Fruit fly (Drosophila melanogaster) whole organism: ENCODE data around the gene CG34167.

Experiments used
- CG8478 ChIP-seq: fragments of >200 bp; optimal IDR thresholded peaks from 2 replicates; lab custom pipeline; 2018; ENCODE audit warnings: inconsistent platforms
- Dll ChIP-seq: fragments of >200 bp; optimal IDR thresholded peaks from 2 replicates; lab custom pipeline; 2017
- EcR ChIP-seq, 2 experiments: fragments of >200 bp; optimal IDR thresholded peaks; 2 replicates each; lab custom pipeline; 2017; ENCODE audit warnings: missing biosample characterization in 2 of 2, missing genetic modification characterization in 2 of 2, missing genetic modification reagents in 2 of 2
- psq ChIP-seq: fragments of >200 bp; optimal IDR thresholded peaks from 2 replicates; lab custom pipeline; 2017
- usp ChIP-seq: fragments of >200 bp; optimal IDR thresholded peaks from 2 replicates; lab custom pipeline; 2017; ENCODE audit warnings: missing biosample characterization, missing genetic modification characterization, mixed read lengths

- TF ChIP-seq CG8478 (lab: Kevin White, UChicago) = no peak
- TF ChIP-seq usp (GFP tag; lab: Kevin White, UChicago) = no peak
- no peak for TF ChIP-seq EcR (GFP tag; optimal IDR thresholded peaks at IDR 0.05; lab: Kevin White, UChicago)
- TF ChIP-seq Dll = no peak
- TF ChIP-seq psq (lab: Kevin White, UChicago) = no peak
Observed at dm6 chr2L:15979186-15979585, 24.3 kb downstream of the CG34167 start, which contains the start of gene CG10839.
